Worm (Caenorhabditis elegans) whole organism, L4 larva: ENCODE measurements around the gene col-128.
A peak's percentile ranks its signal among the peaks of the same experiment; 100 is the strongest.

ENCODE experiments used
- D1046.2 ChIP-seq: fragments of 200-800 bp; sonication (Bioruptor generic); IDR thresholded peaks from 2 replicates; pipeline ENCODE4 v1.3.6; 2022; ENCODE audit warnings: missing genetic modification characterization, missing compliant biosample characterization
- F26F4.8 ChIP-seq: fragments of 200-800 bp; sonication (Bioruptor generic); conservative IDR thresholded peaks from 2 replicates; pipeline ENCODE4 v1.3.6; 2022; ENCODE audit warnings: missing genetic modification characterization, missing compliant biosample characterization
- F37D6.2 ChIP-seq: sonication (generic microtip); optimal IDR thresholded peaks from 2 replicates; lab custom pipeline; 2016; ENCODE audit warnings: mild to moderate bottlenecking, missing genetic modification characterization, missing compliant biosample characterization
- F49E8.2 ChIP-seq: sonication (generic microtip); optimal IDR thresholded peaks from 2 replicates; lab custom pipeline; 2016; ENCODE audit warnings: missing compliant biosample characterization, mild to moderate bottlenecking, missing genetic modification characterization, borderline replicate concordance
- R02D3.7 ChIP-seq: fragments of 150-350 bp; sonication (generic microtip); optimal IDR thresholded peaks from 3 replicates; lab custom pipeline; 2014; ENCODE audit warnings: missing biosample characterization, missing genetic modification characterization
- T20F7.1 ChIP-seq: fragments of 200-800 bp; sonication (Bioruptor generic); optimal IDR thresholded peaks from 2 replicates; lab custom pipeline; 2018; ENCODE audit warnings: mild to moderate bottlenecking, missing genetic modification characterization, missing compliant biosample characterization
- Y48G9A.11 ChIP-seq: fragments of 200-800 bp; sonication (Bioruptor generic); IDR thresholded peaks from 2 replicates; pipeline ENCODE4 v1.3.6; 2022; ENCODE audit warnings: missing genetic modification reagents, missing genetic modification characterization, missing compliant biosample characterization
- aha-1 ChIP-seq: fragments of 150-350 bp; peaks from one replicate; lab custom pipeline; 2014; ENCODE audit warnings: missing biosample characterization, missing genetic modification characterization
- aly-2 ChIP-seq: sonication (generic microtip); optimal IDR thresholded peaks from 2 replicates; lab custom pipeline; 2018; ENCODE audit warnings: missing biosample characterization, missing genetic modification characterization
- ama-1 ChIP-seq: fragments of 150-350 bp; optimal IDR thresholded peaks from 2 replicates; lab custom pipeline; 2014; ENCODE audit warnings: inconsistent platforms, mixed read lengths
- ceh-44 ChIP-seq: fragments of 200-800 bp; sonication (Bioruptor generic); IDR thresholded peaks from 2 replicates; pipeline ENCODE4 v1.3.6; 2022; ENCODE audit warnings: missing genetic modification reagents, missing genetic modification characterization, missing compliant biosample characterization
- ces-1 ChIP-seq: fragments of 150-350 bp; sonication (generic microtip); optimal IDR thresholded peaks from 4 replicates; lab custom pipeline; 2014; ENCODE audit warnings: missing biosample characterization, missing genetic modification reagents, missing genetic modification characterization
- cey-2 ChIP-seq: sonication (generic microtip); optimal IDR thresholded peaks from 3 replicates; lab custom pipeline; 2017; ENCODE audit warnings: missing genetic modification characterization, mild to moderate bottlenecking, missing compliant biosample characterization, antibody characterized with exemption, borderline replicate concordance; ENCODE audit not compliant: insufficient read depth
- dmd-6 ChIP-seq: fragments of 200-800 bp; sonication (Bioruptor generic); IDR thresholded peaks from 2 replicates; pipeline ENCODE4 v1.3.6; 2022; ENCODE audit warnings: missing genetic modification reagents, missing genetic modification characterization, missing compliant biosample characterization
- duxl-1 ChIP-seq: sonication (generic microtip); optimal IDR thresholded peaks from 2 replicates; lab custom pipeline; 2016; ENCODE audit warnings: mild to moderate bottlenecking, missing genetic modification characterization, moderate library complexity, missing compliant biosample characterization; ENCODE audit not compliant: poor library complexity
- egl-43 ChIP-seq: fragments of 200-800 bp; sonication (Bioruptor generic); IDR thresholded peaks from 2 replicates; pipeline ENCODE4 v1.3.6; 2022; ENCODE audit warnings: missing genetic modification reagents, missing genetic modification characterization, missing compliant biosample characterization
- hlh-11 ChIP-seq: fragments of 200-800 bp; sonication (Bioruptor generic); optimal IDR thresholded peaks from 2 replicates; lab custom pipeline; 2018; ENCODE audit warnings: mild to moderate bottlenecking, missing genetic modification characterization, missing compliant biosample characterization
- jun-1 ChIP-seq: fragments of 150-350 bp; optimal IDR thresholded peaks from 2 replicates; lab custom pipeline; 2014; ENCODE audit warnings: missing biosample characterization, missing genetic modification reagents, missing genetic modification characterization
- lin-15B ChIP-seq: fragments of 150-350 bp; sonication (generic microtip); optimal IDR thresholded peaks from 3 replicates; lab custom pipeline; 2014; ENCODE audit warnings: missing biosample characterization, missing genetic modification characterization
- lin-29 ChIP-seq: fragments of 200-800 bp; sonication (Bioruptor generic); IDR thresholded peaks from 2 replicates; pipeline ENCODE4 v1.3.6; 2022; ENCODE audit warnings: missing genetic modification reagents, missing genetic modification characterization, missing compliant biosample characterization
- lin-39 ChIP-seq: fragments of 150-350 bp; optimal IDR thresholded peaks from 2 replicates; lab custom pipeline; 2014; ENCODE audit warnings: missing biosample characterization, missing genetic modification reagents, missing genetic modification characterization
- madf-9 ChIP-seq: fragments of 200-800 bp; sonication (Bioruptor generic); conservative IDR thresholded peaks from 2 replicates; pipeline ENCODE4 v1.3.6; 2022; ENCODE audit warnings: missing genetic modification reagents, missing genetic modification characterization, missing compliant biosample characterization
- mdt-29 ChIP-seq: fragments of 200-800 bp; sonication (Bioruptor generic); IDR thresholded peaks from 2 replicates; pipeline ENCODE4 v1.3.6; 2022; ENCODE audit warnings: missing genetic modification reagents, missing genetic modification characterization, missing compliant biosample characterization
- mep-1 ChIP-seq: fragments of 150-350 bp; sonication (generic microtip); optimal IDR thresholded peaks from 3 replicates; lab custom pipeline; 2014; ENCODE audit warnings: missing biosample characterization, missing genetic modification characterization
- mes-2 ChIP-seq: sonication (generic microtip); optimal IDR thresholded peaks from 2 replicates; lab custom pipeline; 2016; ENCODE audit warnings: missing genotype, mild to moderate bottlenecking, missing genetic modification characterization, missing compliant biosample characterization; ENCODE audit not compliant: poor library complexity, severe bottlenecking
- mxl-3 ChIP-seq: fragments of 200-800 bp; sonication (Bioruptor generic); optimal IDR thresholded peaks from 2 replicates; lab custom pipeline; 2018; ENCODE audit warnings: mild to moderate bottlenecking, missing genetic modification characterization, missing compliant biosample characterization
- nhr-237 ChIP-seq: sonication (generic microtip); optimal IDR thresholded peaks from 2 replicates; lab custom pipeline; 2017; ENCODE audit warnings: missing biosample characterization, missing genetic modification characterization
- nhr-25 ChIP-seq: sonication (generic microtip); optimal IDR thresholded peaks from 2 replicates; lab custom pipeline; 2017; ENCODE audit warnings: missing genetic modification characterization, mild to moderate bottlenecking, missing compliant biosample characterization, antibody characterized with exemption, moderate library complexity, borderline replicate concordance; ENCODE audit not compliant: insufficient read depth
- nhr-41 ChIP-seq: fragments of 200-800 bp; sonication (Bioruptor generic); IDR thresholded peaks from 2 replicates; pipeline ENCODE4 v1.3.6; 2022; ENCODE audit warnings: missing genetic modification reagents, missing genetic modification characterization, missing compliant biosample characterization
- nhr-42 ChIP-seq: fragments of 200-800 bp; sonication (Bioruptor generic); IDR thresholded peaks from 2 replicates; pipeline ENCODE4 v1.3.6; 2022; ENCODE audit warnings: missing genetic modification characterization, missing compliant biosample characterization
- nhr-48 ChIP-seq: sonication (generic microtip); optimal IDR thresholded peaks from 2 replicates; lab custom pipeline; 2016; ENCODE audit warnings: mild to moderate bottlenecking, missing genetic modification characterization, missing compliant biosample characterization
- nhr-6 ChIP-seq: fragments of 150-350 bp; optimal IDR thresholded peaks from 2 replicates; lab custom pipeline; 2014; ENCODE audit warnings: missing biosample characterization, missing genetic modification characterization
- nhr-76 ChIP-seq: fragments of 150-350 bp; optimal IDR thresholded peaks from 2 replicates; lab custom pipeline; 2014; ENCODE audit warnings: missing biosample characterization, missing genetic modification characterization
- nhr-77 ChIP-seq: fragments of 150-350 bp; optimal IDR thresholded peaks from 2 replicates; lab custom pipeline; 2014; ENCODE audit warnings: missing biosample characterization, missing genetic modification characterization
- pqm-1 ChIP-seq: sonication (generic microtip); optimal IDR thresholded peaks from 2 replicates; lab custom pipeline; 2017; ENCODE audit warnings: missing biosample characterization, missing genetic modification characterization
- saeg-2 ChIP-seq: fragments of 200-800 bp; sonication (Bioruptor generic); IDR thresholded peaks from 2 replicates; pipeline ENCODE4 v1.3.6; 2022; ENCODE audit warnings: missing genetic modification reagents, missing genetic modification characterization, missing compliant biosample characterization
- sdz-12 ChIP-seq: fragments of 200-800 bp; sonication (Bioruptor generic); optimal IDR thresholded peaks from 2 replicates; lab custom pipeline; 2018; ENCODE audit warnings: mild to moderate bottlenecking, missing genetic modification characterization, missing compliant biosample characterization
- snpc-1.2 ChIP-seq: fragments of 200-800 bp; sonication (Bioruptor generic); IDR thresholded peaks from 2 replicates; pipeline ENCODE4 v1.3.6; 2022; ENCODE audit warnings: missing genetic modification reagents, missing genetic modification characterization, missing compliant biosample characterization
- unc-39 ChIP-seq: sonication (generic microtip); optimal IDR thresholded peaks from 2 replicates; lab custom pipeline; 2017; ENCODE audit warnings: missing biosample characterization, missing genetic modification characterization
- unc-62 ChIP-seq, 3 experiments: fragments of 150-350 bp in 1 of 3; sonication (generic microtip); optimal IDR thresholded peaks in 2 of 3; peaks in 1 of 3; 1 replicate in 1 of 3; 2 replicates in 2 of 3; lab custom pipeline; 2014 to 2017; ENCODE audit warnings: missing biosample characterization in 3 of 3, missing genetic modification characterization in 3 of 3, missing genetic modification reagents in 3 of 3, missing genotype in 1 of 3
- vab-7 ChIP-seq: fragments of 200-800 bp; sonication (Bioruptor generic); IDR thresholded peaks from 2 replicates; pipeline ENCODE4 v1.3.6; 2022; ENCODE audit warnings: missing genetic modification reagents, missing genetic modification characterization, missing compliant biosample characterization
- zip-2 ChIP-seq: fragments of 150-350 bp; optimal IDR thresholded peaks from 2 replicates; lab custom pipeline; 2014; ENCODE audit warnings: missing biosample characterization, missing genetic modification characterization
- ztf-11 ChIP-seq: fragments of 150-350 bp; optimal IDR thresholded peaks from 2 replicates; lab custom pipeline; 2014; ENCODE audit warnings: missing biosample characterization, missing genetic modification characterization

col-128 gene

ce11 chrIV:11549694-11550093 is 2.1 kb downstream of the col-128 start (continued):
- TF ChIP-seq ztf-11 (tag; lab: Kevin White, UChicago) (no peak), nhr-237 (tag; lab: Kevin White, UChicago) (no peak), zip-2 (tag; lab: Kevin White, UChicago) (peak; percentile 48), ces-1 (GFP tag; lab: Kevin White, UChicago) (no peak), nhr-76 (no peak), lin-15B (tag; lab: Kevin White, UChicago) (no peak), sdz-12 (GFP tag; lab: Kevin White, UChicago) (peak; percentile 79), madf-9 (GFP tag; lab: Robert Waterston, UW) (peak; percentile 43; the same call in 1 of the 2 replicates), mxl-3 (GFP tag; lab: Kevin White, UChicago) (no peak), hlh-11 (no peak), F37D6.2 (tag; lab: Kevin White, UChicago) (peak; percentile 24), D1046.2 (GFP tag; lab: Robert Waterston, UW) (0 out of 2 replicates have a peak, but pooled peaks have one; percentile 56), Y48G9A.11 (GFP tag; lab: Robert Waterston, UW) (no peak), nhr-77 (tag; lab: Kevin White, UChicago) (peak; percentile 88), jun-1 (tag; lab: Kevin White, UChicago) (peak; percentile 42), pqm-1 (peak; percentile 29), nhr-48 (tag; lab: Kevin White, UChicago) (no peak), ceh-44 (GFP tag; lab: Robert Waterston, UW) (peak; percentile 51; the same call in 1 of the 2 replicates), T20F7.1 (GFP tag; lab: Kevin White, UChicago) (peak; percentile 74)

- peak in 1 of 2 experiments; percentile 53 for TF ChIP-seq unc-62 (GFP tag; optimal IDR thresholded peaks at IDR 0.05 in 1 of 2; lab: Kevin White, UChicago)
- no peak for TF ChIP-seq unc-62 (tag; optimal IDR thresholded peaks at IDR 0.05; lab: Kevin White, UChicago)
- no peak for TF ChIP-seq nhr-76
- no peak for TF ChIP-seq F26F4.8 (GFP tag; lab: Robert Waterston, UW)
- TF ChIP-seq nhr-237 (tag; lab: Kevin White, UChicago) = no peak
- TF ChIP-seq Y48G9A.11 (GFP tag; lab: Robert Waterston, UW) = no peak
Observed at ce11 chrIV:11548671-11549070, 3.1 kb downstream of the col-128 start, which contains the start of gene M04B2.7. TSS of gene M04B2.7 (minus strand) at chrIV:11548771.

- TF ChIP-seq R02D3.7 (tag; lab: Kevin White, UChicago) = no peak
- TF ChIP-seq aly-2 (tag; lab: Kevin White, UChicago) = peak; percentile 52
- TF ChIP-seq duxl-1 = no peak
- TF ChIP-seq aha-1 (tag; lab: Kevin White, UChicago) = peak; percentile 47
- no peak for TF ChIP-seq nhr-6
- peak; percentile 56 for TF ChIP-seq ama-1 (lab: Kevin White, UChicago)
- TF ChIP-seq lin-39 = no peak
- TF ChIP-seq dmd-6 (GFP tag; lab: Robert Waterston, UW) = no peak
- TF ChIP-seq mep-1 (tag; lab: Kevin White, UChicago) = peak; percentile 67
- TF ChIP-seq, all 104 proteins: peak for 4
Observed at ce11 chrIV:11527752-11528151, 24.0 kb downstream of the col-128 start, which contains the start of gene M04B2.2. TSS of gene M04B2.2 (plus strand) at chrIV:11528052.

- TF ChIP-seq mdt-29 (GFP tag; lab: Robert Waterston, UW) = no peak
- 0 out of 2 replicates have a peak, but pooled peaks have one; percentile 2 for TF ChIP-seq egl-43 (GFP tag; lab: Robert Waterston, UW)
Observed at ce11 chrIV:11526189-11526588, 25.6 kb downstream of the col-128 start.

- 0 out of 2 replicates have a peak, but pooled peaks have one; percentile 41 for TF ChIP-seq saeg-2 (GFP tag; lab: Robert Waterston, UW)
- no peak for TF ChIP-seq snpc-1.2 (GFP tag; lab: Robert Waterston, UW)
- TF ChIP-seq jun-1 (tag; lab: Kevin White, UChicago) = no peak
- TF ChIP-seq F49E8.2 (tag; lab: Kevin White, UChicago) = no peak
- TF ChIP-seq mes-2 (tag; lab: Kevin White, UChicago) = peak; percentile 66
- no peak for TF ChIP-seq lin-29
- peak; percentile 5 for TF ChIP-seq R02D3.7 (tag; lab: Kevin White, UChicago)
- no peak for TF ChIP-seq unc-39 (tag; lab: Kevin White, UChicago)
- TF ChIP-seq nhr-25 (tag; lab: Kevin White, UChicago) = peak; percentile 51
- TF ChIP-seq nhr-42 (GFP tag; lab: Robert Waterston, UW) = 0 out of 2 replicates have a peak, but pooled peaks have one; percentile 66
- 0 out of 2 replicates have a peak, but pooled peaks have one; percentile 55 for TF ChIP-seq vab-7 (GFP tag; lab: Robert Waterston, UW)
- TF ChIP-seq nhr-41 (GFP tag; lab: Robert Waterston, UW) = no peak
- TF ChIP-seq cey-2 (tag; lab: Kevin White, UChicago) = no peak
Observed at ce11 chrIV:11524241-11524692, 27.5 kb downstream of the col-128 start, which contains the start of gene mep-1. TSS of gene mep-1 (plus strand) at chrIV:11524642.
